Fruit fly (Drosophila melanogaster) whole organism, embryonic: ENCODE data around the gene pan.
A peak's percentile ranks its signal among the peaks of the same experiment; 100 is the strongest.

ENCODE experiments used
- Bdp1 ChIP-seq: fragments of 200-800 bp; sonication (Bioruptor generic); optimal IDR thresholded peaks from 3 replicates; lab custom pipeline; 2016; ENCODE audit warnings: missing biosample characterization, missing genetic modification characterization
- Bgb ChIP-seq: fragments of 200-800 bp; sonication (Bioruptor generic); IDR thresholded peaks from 2 replicates; pipeline ENCODE4 v1.3.6; 2022; ENCODE audit warnings: missing biosample characterization, missing genetic modification characterization; ENCODE audit not compliant: partially characterized antibody
- CG10267 ChIP-seq: fragments of 200-800 bp; sonication (Bioruptor generic); optimal IDR thresholded peaks from 2 replicates; lab custom pipeline; 2018; ENCODE audit warnings: missing biosample characterization, mild to moderate bottlenecking, missing genetic modification characterization, moderate library complexity
- CG11696 ChIP-seq: fragments of 200-800 bp; sonication (Bioruptor generic); IDR thresholded peaks from 2 replicates; pipeline ENCODE4 v1.3.6; 2022; ENCODE audit warnings: missing biosample characterization, missing genetic modification characterization
- CG12391 ChIP-seq: fragments of 200-800 bp; sonication (Bioruptor generic); optimal IDR thresholded peaks from 3 replicates; lab custom pipeline; 2018; ENCODE audit warnings: missing biosample characterization, mild to moderate bottlenecking, missing genetic modification characterization, moderate library complexity
- CG13775 ChIP-seq: fragments of 200-800 bp; sonication (Bioruptor generic); optimal IDR thresholded peaks from 3 replicates; lab custom pipeline; 2017; ENCODE audit warnings: missing biosample characterization, mild to moderate bottlenecking, missing genetic modification characterization
- CG14860 ChIP-seq: fragments of 200-800 bp; sonication (Bioruptor generic); IDR thresholded peaks from 3 replicates; pipeline ENCODE4 v1.3.6; 2022; ENCODE audit warnings: missing biosample characterization, missing genetic modification characterization; ENCODE audit not compliant: partially characterized antibody
- CG17912 ChIP-seq: fragments of 200-800 bp; sonication (Bioruptor generic); optimal IDR thresholded peaks from 2 replicates; lab custom pipeline; 2018; ENCODE audit warnings: missing biosample characterization, mild to moderate bottlenecking, missing genetic modification characterization
- CG18599 ChIP-seq: fragments of 200-800 bp; sonication (Bioruptor generic); optimal IDR thresholded peaks from 3 replicates; lab custom pipeline; 2017; ENCODE audit warnings: missing biosample characterization, missing genetic modification characterization, mild to moderate bottlenecking, moderate library complexity, missing genetic modification reagents
- CG2199 ChIP-seq: fragments of 200-800 bp; sonication (Bioruptor generic); IDR thresholded peaks from 3 replicates; pipeline ENCODE4 v1.3.6; 2022; ENCODE audit warnings: missing biosample characterization, missing genetic modification characterization
- CG2712 ChIP-seq: fragments of 200-800 bp; optimal IDR thresholded peaks from 3 replicates; lab custom pipeline; 2019; ENCODE audit warnings: missing biosample characterization, mild to moderate bottlenecking, missing genetic modification characterization, moderate library complexity
- CG2889 ChIP-seq: fragments of 200-800 bp; sonication (Bioruptor generic); IDR thresholded peaks from 3 replicates; pipeline ENCODE4 v1.3.6; 2022; ENCODE audit warnings: missing biosample characterization, missing genetic modification characterization
- CG30020 ChIP-seq: fragments of 200-800 bp; optimal IDR thresholded peaks from 2 replicates; lab custom pipeline; 2019; ENCODE audit warnings: missing biosample characterization, mild to moderate bottlenecking, missing genetic modification characterization, moderate library complexity
- CG31388 ChIP-seq: fragments of 200-800 bp; sonication (Bioruptor generic); optimal IDR thresholded peaks from 2 replicates; lab custom pipeline; 2016; ENCODE audit warnings: missing biosample characterization, missing genetic modification characterization
- CG31441 ChIP-seq: fragments of 200-800 bp; sonication (Bioruptor generic); IDR thresholded peaks from 2 replicates; pipeline ENCODE4 v1.3.6; 2022; ENCODE audit warnings: missing biosample characterization, missing genetic modification characterization
- CG8281 ChIP-seq: fragments of 200-800 bp; sonication (Bioruptor generic); optimal IDR thresholded peaks from 2 replicates; lab custom pipeline; 2018; ENCODE audit warnings: missing biosample characterization, mild to moderate bottlenecking, missing genetic modification characterization, moderate library complexity
- Dek ChIP-seq: fragments of 200-800 bp; sonication (Bioruptor generic); optimal IDR thresholded peaks from 3 replicates; lab custom pipeline; 2019; ENCODE audit warnings: missing biosample characterization, mild to moderate bottlenecking, missing genetic modification characterization, moderate library complexity
- Doc2 ChIP-seq: fragments of 200-800 bp; sonication (Bioruptor generic); IDR thresholded peaks from 2 replicates; pipeline ENCODE4 v1.3.6; 2022; ENCODE audit warnings: missing biosample characterization, missing genetic modification characterization
- E2f1 ChIP-seq: fragments of 200-800 bp; sonication (Bioruptor generic); IDR thresholded peaks from 2 replicates; pipeline ENCODE4 v1.3.6; 2022; ENCODE audit warnings: missing biosample characterization, missing genetic modification characterization
- GATAe ChIP-seq: fragments of 200-800 bp; sonication (Bioruptor generic); conservative IDR thresholded peaks from 2 replicates; pipeline ENCODE4 v1.3.6; 2022; ENCODE audit warnings: missing biosample characterization, missing genetic modification characterization
- HLH4C ChIP-seq: fragments of 200-800 bp; sonication (Bioruptor generic); IDR thresholded peaks from 3 replicates; pipeline ENCODE4 v1.3.6; 2022; ENCODE audit warnings: missing biosample characterization, missing genetic modification characterization; ENCODE audit not compliant: partially characterized antibody
- HmgZ ChIP-seq: fragments of 200-800 bp; sonication (Bioruptor generic); optimal IDR thresholded peaks from 2 replicates; lab custom pipeline; 2018; ENCODE audit warnings: missing biosample characterization, mild to moderate bottlenecking, missing genetic modification characterization
- Hmr ChIP-seq: fragments of 200-800 bp; sonication (Bioruptor generic); optimal IDR thresholded peaks from 3 replicates; lab custom pipeline; 2017; ENCODE audit warnings: mild to moderate bottlenecking, missing biosample characterization, missing genetic modification reagents, missing genetic modification characterization
- Hr3 ChIP-seq: fragments of 200-800 bp; sonication (Bioruptor generic); optimal IDR thresholded peaks from 3 replicates; lab custom pipeline; 2016; ENCODE audit warnings: missing biosample characterization, missing genetic modification characterization
- Lpt ChIP-seq: fragments of >200 bp; optimal IDR thresholded peaks from 2 replicates; lab custom pipeline; 2018; ENCODE audit warnings: missing biosample characterization, missing genetic modification characterization
- Med ChIP-seq: fragments of 200-800 bp; sonication (Bioruptor generic); peaks from one replicate; lab custom pipeline; 2016; ENCODE audit warnings: missing biosample characterization, missing genetic modification characterization, mild to moderate bottlenecking, inconsistent platforms, moderate library complexity
- Meics ChIP-seq: fragments of 200-800 bp; sonication (Bioruptor generic); optimal IDR thresholded peaks from 2 replicates; lab custom pipeline; 2017; ENCODE audit warnings: missing biosample characterization, mild to moderate bottlenecking, missing genetic modification characterization
- NFAT ChIP-seq: fragments of 200-800 bp; sonication (Bioruptor generic); IDR thresholded peaks from 2 replicates; pipeline ENCODE4 v1.3.6; 2022; ENCODE audit warnings: missing biosample characterization, missing genetic modification characterization
- Pdp1 ChIP-seq, 2 experiments: fragments of 200-800 bp; sonication (Bioruptor generic); optimal IDR thresholded peaks; 3 replicates each; lab custom pipeline; 2016; ENCODE audit warnings: missing biosample characterization in 2 of 2, missing genetic modification characterization in 2 of 2, mild to moderate bottlenecking in 1 of 2, moderate library complexity in 1 of 2
- Usf ChIP-seq: fragments of 200-800 bp; sonication (Bioruptor generic); optimal IDR thresholded peaks from 2 replicates; lab custom pipeline; 2017; ENCODE audit warnings: missing genotype, missing biosample characterization, missing genetic modification characterization
- ab ChIP-seq: fragments of 200-800 bp; sonication (Bioruptor generic); optimal IDR thresholded peaks from 2 replicates; lab custom pipeline; 2016; ENCODE audit warnings: missing biosample characterization, missing genetic modification characterization
- cg ChIP-seq: fragments of 200-800 bp; sonication (Bioruptor generic); optimal IDR thresholded peaks from 3 replicates; lab custom pipeline; 2019; ENCODE audit warnings: missing biosample characterization, mild to moderate bottlenecking, missing genetic modification characterization, moderate library complexity
- dmrt11E ChIP-seq: fragments of 200-800 bp; sonication (Bioruptor generic); optimal IDR thresholded peaks from 3 replicates; lab custom pipeline; 2018; ENCODE audit warnings: missing biosample characterization, mild to moderate bottlenecking, missing genetic modification characterization, moderate library complexity
- fru ChIP-seq: fragments of >200 bp; optimal IDR thresholded peaks from 2 replicates; lab custom pipeline; 2017
- ftz-f1 ChIP-seq: fragments of 200-800 bp; sonication (Bioruptor generic); optimal IDR thresholded peaks from 2 replicates; lab custom pipeline; 2016; ENCODE audit warnings: missing biosample characterization, missing genetic modification characterization
- gcm ChIP-seq: fragments of 200-800 bp; sonication (Bioruptor generic); optimal IDR thresholded peaks from 2 replicates; lab custom pipeline; 2019; ENCODE audit warnings: missing biosample characterization, mild to moderate bottlenecking, missing genetic modification characterization, moderate library complexity
- grau ChIP-seq: fragments of 200-800 bp; optimal IDR thresholded peaks from 3 replicates; lab custom pipeline; 2019; ENCODE audit warnings: missing biosample characterization, mild to moderate bottlenecking, missing genetic modification characterization, moderate library complexity
- kni ChIP-seq: fragments of 200-800 bp; sonication (Bioruptor generic); optimal IDR thresholded peaks from 3 replicates; lab custom pipeline; 2017; ENCODE audit warnings: mild to moderate bottlenecking, missing biosample characterization, missing genetic modification reagents, missing genetic modification characterization
- nerfin-1 ChIP-seq: fragments of 200-800 bp; sonication (Bioruptor generic); optimal IDR thresholded peaks from 3 replicates; lab custom pipeline; 2019; ENCODE audit warnings: missing biosample characterization, mild to moderate bottlenecking, missing genetic modification characterization, moderate library complexity
- pan ChIP-seq, 4 experiments: fragments of >200 bp in 3 of 4; fragments of 200-800 bp in 1 of 4; sonication (Bioruptor generic) in 1 of 4; optimal IDR thresholded peaks in 3 of 4; IDR thresholded peaks in 1 of 4; 2 replicates each; pipeline versions ENCODE4 v1.3.6 to Lab custom; 2017 to 2022; ENCODE audit warnings: missing biosample characterization in 2 of 4, missing genetic modification characterization in 2 of 4, mixed read lengths in 1 of 4
- pho ChIP-seq: fragments of 200-800 bp; sonication (Bioruptor generic); optimal IDR thresholded peaks from 2 replicates; lab custom pipeline; 2016; ENCODE audit warnings: missing biosample characterization, missing genetic modification characterization
- sc ChIP-seq, 3 experiments: fragments of >200 bp in 2 of 3; fragments of 200-800 bp in 1 of 3; sonication (Bioruptor generic) in 1 of 3; optimal IDR thresholded peaks; 2 replicates in 2 of 3; 3 replicates in 1 of 3; lab custom pipeline; 2017; ENCODE audit warnings: mild to moderate bottlenecking in 1 of 3, missing biosample characterization in 1 of 3, missing genetic modification characterization in 1 of 3, missing genetic modification reagents in 1 of 3
- sisA ChIP-seq: fragments of 200-800 bp; sonication (Bioruptor generic); IDR thresholded peaks from 2 replicates; pipeline ENCODE4 v1.3.6; 2022; ENCODE audit warnings: missing biosample characterization, missing genetic modification characterization
- tio ChIP-seq: fragments of 200-800 bp; sonication (Bioruptor generic); optimal IDR thresholded peaks from 2 replicates; lab custom pipeline; 2017; ENCODE audit warnings: missing biosample characterization, missing genetic modification characterization, inconsistent platforms
- wek ChIP-seq: fragments of 200-800 bp; sonication (Bioruptor generic); optimal IDR thresholded peaks from 3 replicates; lab custom pipeline; 2018; ENCODE audit warnings: missing biosample characterization, mild to moderate bottlenecking, missing genetic modification characterization, moderate library complexity
- zen ChIP-seq: fragments of 200-800 bp; sonication (Bioruptor generic); optimal IDR thresholded peaks from 3 replicates; lab custom pipeline; 2018; ENCODE audit warnings: missing biosample characterization, mild to moderate bottlenecking, missing genetic modification characterization, moderate library complexity

pan gene

dm6 chr4:131958-132623 lies 63.0 kb downstream of the pan start, which contains the start of gene anne (continued):
- TF ChIP-seq CG12391 (tag; lab: Kevin White, UChicago) (no peak), sc (optimal IDR thresholded peaks at IDR 0.05; lab: Kevin White, UChicago) (no peak), sc (GFP tag; optimal IDR thresholded peaks at IDR 0.05; lab: Kevin White, UChicago) (no peak), zen (tag; lab: Kevin White, UChicago) (peak; percentile 65), dmrt11E (tag; lab: Kevin White, UChicago) (peak; percentile 41), fru (no peak), HmgZ (peak; percentile 59)

dm6 chr4:135953-136352 lies 66.8 kb downstream of the pan start:
- no peak for TF ChIP-seq gcm (GFP tag; lab: Kevin White, UChicago)
- TF ChIP-seq Bgb (GFP tag; lab: Robert Waterston, UW) = no peak
- TF ChIP-seq CG31388 = no peak
- TF ChIP-seq GATAe (GFP tag; lab: Robert Waterston, UW) = no peak
- TF ChIP-seq Meics (GFP tag; lab: Kevin White, UChicago) = no peak
- TF ChIP-seq CG2889 (GFP tag; lab: Robert Waterston, UW) = no peak
- TF ChIP-seq HLH4C = no peak
- TF ChIP-seq CG17912 (GFP tag; lab: Kevin White, UChicago) = peak; percentile 6
- TF ChIP-seq CG2199 (GFP tag; lab: Robert Waterston, UW) = peak; percentile 55; the same call in 2 of the 3 replicates
- no peak for TF ChIP-seq ftz-f1 (GFP tag; lab: Kevin White, UChicago)
- TF ChIP-seq CG18599 (GFP tag; lab: Kevin White, UChicago) = no peak
- TF ChIP-seq Lpt = no peak
- no peak for TF ChIP-seq sisA (GFP tag; lab: Robert Waterston, UW)
- TF ChIP-seq pan (optimal IDR thresholded peaks at IDR 0.05; lab: Kevin White, UChicago) = no peak
- TF ChIP-seq pan (GFP tag; optimal IDR thresholded peaks at IDR 0.05 in 1 of 2, IDR thresholded peaks at IDR 0.05 in 1 of 2) = no peak
- no peak for TF ChIP-seq pho
- no peak for TF ChIP-seq CG10267 (tag; lab: Kevin White, UChicago)
- TF ChIP-seq cg (GFP tag; lab: Kevin White, UChicago) = peak; percentile 81
- no peak for TF ChIP-seq NFAT (GFP tag; lab: Robert Waterston, UW)
- no peak for TF ChIP-seq Hmr
- no peak for TF ChIP-seq CG11696 (GFP tag; lab: Robert Waterston, UW)
- TF ChIP-seq zen (tag; lab: Kevin White, UChicago) = no peak
- TF ChIP-seq CG30020 (tag; lab: Kevin White, UChicago) = peak; percentile 83
- TF ChIP-seq CG14860 = no peak
- no peak for TF ChIP-seq grau
- peak in 1 of 2 experiments; percentile 25 for TF ChIP-seq Pdp1 (GFP tag; optimal IDR thresholded peaks at IDR 0.05; lab: Kevin White, UChicago)
- TF ChIP-seq Hr3 (GFP tag; lab: Kevin White, UChicago) = no peak
- no peak for TF ChIP-seq Doc2 (GFP tag; lab: Robert Waterston, UW)
- TF ChIP-seq ab = no peak
- no peak for TF ChIP-seq Bdp1 (GFP tag; lab: Kevin White, UChicago)
- TF ChIP-seq wek = peak; percentile 15
- no peak for TF ChIP-seq Dek (tag; lab: Kevin White, UChicago)
- no peak for TF ChIP-seq CG31441 (GFP tag; lab: Robert Waterston, UW)
- TF ChIP-seq Med = peak; percentile 21
- no peak for TF ChIP-seq Usf (GFP tag; lab: Kevin White, UChicago)
- TF ChIP-seq CG8281 = no peak
- no peak for TF ChIP-seq kni (GFP tag; lab: Kevin White, UChicago)
- TF ChIP-seq CG2712 (tag; lab: Kevin White, UChicago) = no peak
- TF ChIP-seq tio (GFP tag; lab: Kevin White, UChicago) = no peak
- no peak for TF ChIP-seq E2f1 (GFP tag; lab: Robert Waterston, UW)
- TF ChIP-seq CG13775 (GFP tag; lab: Kevin White, UChicago) = no peak
- no peak for TF ChIP-seq nerfin-1 (tag; lab: Kevin White, UChicago)
